Worm (Caenorhabditis elegans) whole organism, dauer: ENCODE results near the gene F56D5.9.

Experiments
- unc-62 ChIP-seq: sonication (generic microtip); optimal IDR thresholded peaks from 2 replicates; lab custom pipeline; 2017; ENCODE audit warnings: missing biosample characterization, missing genetic modification reagents, missing genetic modification characterization

The F56D5.9 gene

ce11 chrIV:9423095-9423494 is 787 bp upstream of the F56D5.9 start, which contains the start of gene srxa-2:
Gene srxa-2, plus strand, starts transcription at chrIV:9423395.
- no peak for TF ChIP-seq unc-62 (GFP tag; lab: Kevin White, UChicago)

ce11 chrIV:9408004-9408403 is 14.3 kb downstream of the F56D5.9 start, which contains the start of gene F56D5.5:
Gene F56D5.5, minus strand, starts transcription at chrIV:9408104.
- no peak for TF ChIP-seq unc-62 (GFP tag; lab: Kevin White, UChicago)

- TF ChIP-seq unc-62 (GFP tag; lab: Kevin White, UChicago): no peak
These were observed 18.4 kb downstream of the F56D5.9 start for ce11 chrIV:9403761-9404420.

- no peak for TF ChIP-seq unc-62 (GFP tag; lab: Kevin White, UChicago)
These were observed 20.6 kb downstream of the F56D5.9 start, which contains the start of gene F56D5.6 for ce11 chrIV:9401715-9402114. Gene F56D5.6, plus strand, starts transcription at chrIV:9401922.

ce11 chrIV:9398512-9398911 is 23.8 kb downstream of the F56D5.9 start, which contains the start of gene F56D5.2:
Gene F56D5.2, minus strand, starts transcription at chrIV:9398612.
- TF ChIP-seq unc-62 (GFP tag; lab: Kevin White, UChicago): no peak

- no peak for TF ChIP-seq unc-62 (GFP tag; lab: Kevin White, UChicago)
These were observed 25.0 kb downstream of the F56D5.9 start, which contains the start of gene F56D5.3 for ce11 chrIV:9397278-9397677. Gene F56D5.3, plus strand, starts transcription at chrIV:9397578.

ce11 chrIV:9396118-9396517 is 26.2 kb downstream of the F56D5.9 start, which contains the start of gene col-121:
Gene col-121, minus strand, starts transcription at chrIV:9396218.
- no peak for TF ChIP-seq unc-62 (GFP tag; lab: Kevin White, UChicago)

- TF ChIP-seq unc-62 (GFP tag; lab: Kevin White, UChicago): no peak
These were observed 36.3 kb downstream of the F56D5.9 start, which contains the start of gene daf-15 for ce11 chrIV:9386038-9386437. Gene daf-15, plus strand, starts transcription at chrIV:9386208.

- no peak for TF ChIP-seq unc-62 (GFP tag; lab: Kevin White, UChicago)
These were observed 37.5 kb downstream of the F56D5.9 start, which contains the start of gene C10C5.7 for ce11 chrIV:9384826-9385225. Gene C10C5.7, plus strand, starts transcription at chrIV:9385126.

ce11 chrIV:9381136-9381535 is 41.2 kb downstream of the F56D5.9 start, which contains the start of gene C10C5.5:
Gene C10C5.5, plus strand, starts transcription at chrIV:9381436.
- TF ChIP-seq unc-62 (GFP tag; lab: Kevin White, UChicago): no peak

- no peak for TF ChIP-seq unc-62 (GFP tag; lab: Kevin White, UChicago)
These were observed 44.0 kb downstream of the F56D5.9 start, which contains the start of gene C10C5.4 for ce11 chrIV:9378272-9378671. Gene C10C5.4, plus strand, starts transcription at chrIV:9378552.

- no peak for TF ChIP-seq unc-62 (GFP tag; lab: Kevin White, UChicago)
These were observed 45.8 kb downstream of the F56D5.9 start for ce11 chrIV:9376550-9376949.

- TF ChIP-seq unc-62 (GFP tag; lab: Kevin White, UChicago): no peak
These were observed 47.8 kb downstream of the F56D5.9 start, which contains the start of gene C10C5.3 for ce11 chrIV:9374529-9374928. Gene C10C5.3, plus strand, starts transcription at chrIV:9374829.

- TF ChIP-seq unc-62 (GFP tag; lab: Kevin White, UChicago): no peak
These were observed 51.2 kb downstream of the F56D5.9 start, which contains the start of gene fbxc-58 for ce11 chrIV:9371126-9371525. Gene fbxc-58, plus strand, starts transcription at chrIV:9371508.
